Worm (Caenorhabditis elegans) whole organism, late embryonic: ENCODE results near the gene cpr-3.

ENCODE experiments used
- C08G9.2 ChIP-seq: sonication (generic microtip); optimal IDR thresholded peaks from 2 replicates; lab custom pipeline; 2016; ENCODE audit warnings: mild to moderate bottlenecking, missing genetic modification characterization, moderate library complexity, missing compliant biosample characterization
- C38D4.7 ChIP-seq: fragments of 200-800 bp; sonication (Bioruptor generic); optimal IDR thresholded peaks from 2 replicates; lab custom pipeline; 2018; ENCODE audit warnings: mild to moderate bottlenecking, missing genetic modification characterization, moderate library complexity, missing compliant biosample characterization
- K02D7.2 ChIP-seq: sonication (generic microtip); optimal IDR thresholded peaks from 2 replicates; lab custom pipeline; 2017; ENCODE audit warnings: mild to moderate bottlenecking, missing genetic modification characterization, missing compliant biosample characterization
- K09A11.1 ChIP-seq: sonication (generic microtip); optimal IDR thresholded peaks from 2 replicates; lab custom pipeline; 2017; ENCODE audit warnings: antibody characterized with exemption, mild to moderate bottlenecking, missing genetic modification characterization, missing compliant biosample characterization; ENCODE audit not compliant: insufficient read depth
- ahr-1 ChIP-seq: sonication (generic microtip); optimal IDR thresholded peaks from 2 replicates; lab custom pipeline; 2016; ENCODE audit warnings: missing genetic modification characterization, missing compliant biosample characterization
- ama-1 ChIP-seq: fragments of 150-350 bp; optimal IDR thresholded peaks from 2 replicates; lab custom pipeline; 2014
- ceh-14 ChIP-seq: sonication (generic microtip); optimal IDR thresholded peaks from 2 replicates; lab custom pipeline; 2016; ENCODE audit warnings: missing genotype, missing genetic modification characterization, missing compliant biosample characterization
- ceh-19 ChIP-seq: fragments of 200-800 bp; sonication (Bioruptor generic); optimal IDR thresholded peaks from 2 replicates; lab custom pipeline; 2018; ENCODE audit warnings: mild to moderate bottlenecking, missing genetic modification characterization, missing compliant biosample characterization
- ceh-22 ChIP-seq: sonication (generic microtip); optimal IDR thresholded peaks from 2 replicates; lab custom pipeline; 2017; ENCODE audit warnings: missing biosample characterization, missing genetic modification characterization
- ceh-30 ChIP-seq: fragments of 150-350 bp; optimal IDR thresholded peaks from 2 replicates; lab custom pipeline; 2014; ENCODE audit warnings: missing biosample characterization, missing genetic modification characterization
- ceh-48 ChIP-seq: sonication (generic microtip); optimal IDR thresholded peaks from 2 replicates; lab custom pipeline; 2016; ENCODE audit warnings: missing genetic modification characterization, inconsistent platforms, missing compliant biosample characterization
- ceh-6 ChIP-seq: fragments of 200-800 bp; sonication (Bioruptor generic); optimal IDR thresholded peaks from 2 replicates; lab custom pipeline; 2018; ENCODE audit warnings: mild to moderate bottlenecking, missing genetic modification characterization, missing compliant biosample characterization
- ceh-9 ChIP-seq: sonication (generic microtip); optimal IDR thresholded peaks from 2 replicates; lab custom pipeline; 2016; ENCODE audit warnings: mild to moderate bottlenecking, missing genetic modification characterization, inconsistent platforms, missing compliant biosample characterization
- dve-1 ChIP-seq: sonication (generic microtip); optimal IDR thresholded peaks from 2 replicates; lab custom pipeline; 2017; ENCODE audit warnings: antibody characterized with exemption, mild to moderate bottlenecking, missing genetic modification characterization, missing compliant biosample characterization
- eyg-1 ChIP-seq: sonication (generic microtip); optimal IDR thresholded peaks from 2 replicates; lab custom pipeline; 2016; ENCODE audit warnings: missing genotype, missing genetic modification characterization, missing compliant biosample characterization
- fax-1 ChIP-seq: sonication (generic microtip); optimal IDR thresholded peaks from 2 replicates; lab custom pipeline; 2016; ENCODE audit warnings: missing genotype, missing genetic modification characterization, missing compliant biosample characterization
- fkh-10 ChIP-seq: fragments of 150-350 bp; optimal IDR thresholded peaks from 2 replicates; lab custom pipeline; 2014; ENCODE audit warnings: missing biosample characterization, missing genetic modification reagents, missing genetic modification characterization
- hlh-13 ChIP-seq: fragments of 200-800 bp; sonication (Bioruptor generic); optimal IDR thresholded peaks from 2 replicates; lab custom pipeline; 2018; ENCODE audit warnings: mild to moderate bottlenecking, missing genetic modification characterization, missing compliant biosample characterization
- hlh-15 ChIP-seq: sonication (generic microtip); optimal IDR thresholded peaks from 2 replicates; lab custom pipeline; 2016; ENCODE audit warnings: missing genetic modification characterization, missing compliant biosample characterization
- hlh-8 ChIP-seq: sonication (generic microtip); optimal IDR thresholded peaks from 2 replicates; lab custom pipeline; 2016; ENCODE audit warnings: missing genotype, missing genetic modification characterization, missing compliant biosample characterization
- lim-6 ChIP-seq: sonication (generic microtip); optimal IDR thresholded peaks from 2 replicates; lab custom pipeline; 2016; ENCODE audit warnings: missing genetic modification characterization, missing compliant biosample characterization
- lin-11 ChIP-seq: fragments of 200-800 bp; sonication (Bioruptor generic); optimal IDR thresholded peaks from 2 replicates; lab custom pipeline; 2018; ENCODE audit warnings: mild to moderate bottlenecking, missing genetic modification characterization, missing compliant biosample characterization
- madf-2 ChIP-seq: sonication (generic microtip); optimal IDR thresholded peaks from 2 replicates; lab custom pipeline; 2017; ENCODE audit warnings: missing genetic modification characterization, missing compliant biosample characterization
- mec-3 ChIP-seq: sonication (generic microtip); optimal IDR thresholded peaks from 2 replicates; lab custom pipeline; 2016; ENCODE audit warnings: borderline replicate concordance, missing genetic modification characterization, missing compliant biosample characterization
- nfya-1 ChIP-seq: sonication (generic microtip); optimal IDR thresholded peaks from 2 replicates; lab custom pipeline; 2017; ENCODE audit warnings: missing genetic modification characterization, mild to moderate bottlenecking, missing compliant biosample characterization, antibody characterized with exemption, moderate library complexity
- nhr-11 ChIP-seq: fragments of 150-350 bp; optimal IDR thresholded peaks from 2 replicates; lab custom pipeline; 2014; ENCODE audit warnings: missing biosample characterization, missing genetic modification characterization
- odd-2 ChIP-seq: sonication (generic microtip); optimal IDR thresholded peaks from 2 replicates; lab custom pipeline; 2017; ENCODE audit warnings: antibody characterized with exemption, mild to moderate bottlenecking, missing genetic modification characterization, missing compliant biosample characterization
- pha-4 ChIP-seq: fragments of 150-350 bp; optimal IDR thresholded peaks from 2 replicates; lab custom pipeline; 2018; ENCODE audit warnings: missing biosample characterization, missing genetic modification reagents, missing genetic modification characterization
- pqm-1 ChIP-seq: sonication (generic microtip); optimal IDR thresholded peaks from 2 replicates; lab custom pipeline; 2016; ENCODE audit warnings: missing genetic modification characterization, missing compliant biosample characterization
- pros-1 ChIP-seq: fragments of 150-350 bp; optimal IDR thresholded peaks from 2 replicates; lab custom pipeline; 2014; ENCODE audit warnings: missing biosample characterization, missing genetic modification reagents, missing genetic modification characterization
- sox-2 ChIP-seq: fragments of 200-800 bp; sonication (Bioruptor generic); IDR thresholded peaks from 2 replicates; pipeline ENCODE4 v1.3.6; 2022; ENCODE audit warnings: missing genetic modification reagents, missing genetic modification characterization, missing compliant biosample characterization
- syd-9 ChIP-seq: sonication (generic microtip); optimal IDR thresholded peaks from 2 replicates; lab custom pipeline; 2016; ENCODE audit warnings: mild to moderate bottlenecking, missing genetic modification characterization, moderate library complexity, missing compliant biosample characterization
- unc-42 ChIP-seq: sonication (generic microtip); optimal IDR thresholded peaks from 2 replicates; lab custom pipeline; 2016; ENCODE audit warnings: missing genotype, missing genetic modification characterization, missing compliant biosample characterization
- unc-55 ChIP-seq: sonication (generic microtip); optimal IDR thresholded peaks from 2 replicates; lab custom pipeline; 2017; ENCODE audit warnings: missing biosample characterization, missing genetic modification reagents, missing genetic modification characterization
- zip-5 ChIP-seq: sonication (generic microtip); optimal IDR thresholded peaks from 2 replicates; lab custom pipeline; 2016; ENCODE audit warnings: missing genetic modification characterization, missing compliant biosample characterization
- ztf-16 ChIP-seq: sonication (generic microtip); optimal IDR thresholded peaks from 2 replicates; lab custom pipeline; 2017; ENCODE audit warnings: missing genetic modification characterization, missing compliant biosample characterization

cpr-3 gene

ce11 chrV:15337405-15337804 lies 38.9 kb upstream of the cpr-3 start, which contains the start of gene wrt-7:
wrt-7 (minus strand) TSS chrV:15337505.
- no peak for TF ChIP-seq eyg-1
- no peak for TF ChIP-seq lin-11
- no peak for TF ChIP-seq ceh-6 (GFP tag; lab: Kevin White, UChicago)
- no peak for TF ChIP-seq ceh-30 (tag; lab: Kevin White, UChicago)
- no peak for TF ChIP-seq syd-9 (tag; lab: Kevin White, UChicago)
- no peak for TF ChIP-seq pha-4
- no peak for TF ChIP-seq unc-55 (GFP tag; lab: Kevin White, UChicago)
- no peak for TF ChIP-seq odd-2
- no peak for TF ChIP-seq nhr-11 (tag; lab: Kevin White, UChicago)
- no peak for TF ChIP-seq ceh-9 (tag; lab: Kevin White, UChicago)
- no peak for TF ChIP-seq C38D4.7 (GFP tag; lab: Kevin White, UChicago)
- no peak for TF ChIP-seq K02D7.2 (tag; lab: Kevin White, UChicago)
- TF ChIP-seq K09A11.1: no peak
- TF ChIP-seq ceh-14 (tag; lab: Kevin White, UChicago): no peak
- no peak for TF ChIP-seq hlh-15 (tag; lab: Kevin White, UChicago)

ce11 chrV:15332851-15333250 lies 34.4 kb upstream of the cpr-3 start, which contains the start of gene srw-113:
srw-113 (plus strand) TSS chrV:15333151.
- TF ChIP-seq ceh-14 (tag; lab: Kevin White, UChicago): no peak
- TF ChIP-seq C08G9.2: no peak
- no peak for TF ChIP-seq pqm-1 (tag; lab: Kevin White, UChicago)
- no peak for TF ChIP-seq nfya-1 (tag; lab: Kevin White, UChicago)
- no peak for TF ChIP-seq ceh-22 (tag; lab: Kevin White, UChicago)
- TF ChIP-seq nhr-11 (tag; lab: Kevin White, UChicago): no peak
- TF ChIP-seq ceh-48: no peak

- TF ChIP-seq madf-2 (tag; lab: Kevin White, UChicago): no peak
- TF ChIP-seq hlh-15 (tag; lab: Kevin White, UChicago): no peak
- TF ChIP-seq pqm-1 (tag; lab: Kevin White, UChicago): no peak
- TF ChIP-seq pros-1 (tag; lab: Kevin White, UChicago): no peak
- no peak for TF ChIP-seq dve-1 (tag; lab: Kevin White, UChicago)
- no peak for TF ChIP-seq fkh-10 (GFP tag; lab: Kevin White, UChicago)
- TF ChIP-seq ceh-22 (tag; lab: Kevin White, UChicago): no peak
- no peak for TF ChIP-seq C08G9.2
- TF ChIP-seq ama-1 (lab: Kevin White, UChicago): no peak
- TF ChIP-seq ceh-19 (GFP tag; lab: Kevin White, UChicago): no peak
- no peak for TF ChIP-seq hlh-13
- no peak for TF ChIP-seq K09A11.1
- no peak for TF ChIP-seq hlh-8 (tag; lab: Kevin White, UChicago)
- no peak for TF ChIP-seq unc-55 (GFP tag; lab: Kevin White, UChicago)
- TF ChIP-seq K02D7.2 (tag; lab: Kevin White, UChicago): no peak
- no peak for TF ChIP-seq lim-6 (tag; lab: Kevin White, UChicago)
- no peak for TF ChIP-seq mec-3 (tag; lab: Kevin White, UChicago)
- TF ChIP-seq odd-2: no peak
- no peak for TF ChIP-seq zip-5 (tag; lab: Kevin White, UChicago)
- TF ChIP-seq ceh-9 (tag; lab: Kevin White, UChicago): no peak
Measured at ce11 chrV:15330314-15330713, 31.8 kb upstream of the cpr-3 start, which contains the start of gene srh-295. srh-295 (plus strand) TSS chrV:15330614.

ce11 chrV:15327745-15328447 lies 29.4 kb upstream of the cpr-3 start, which contains the start of gene ZK1037.6:
ZK1037.6 (minus strand) TSS chrV:15327795.
- no peak for TF ChIP-seq fax-1 (tag; lab: Kevin White, UChicago)
- no peak for TF ChIP-seq fkh-10 (GFP tag; lab: Kevin White, UChicago)
- TF ChIP-seq nfya-1 (tag; lab: Kevin White, UChicago): no peak
- TF ChIP-seq sox-2 (GFP tag; lab: Robert Waterston, UW): no peak
- TF ChIP-seq ahr-1: no peak
- no peak for TF ChIP-seq unc-42 (tag; lab: Kevin White, UChicago)
- no peak for TF ChIP-seq mec-3 (tag; lab: Kevin White, UChicago)
- TF ChIP-seq ztf-16: no peak
- TF ChIP-seq, all 69 proteins: peak for 0
